Worm (Caenorhabditis elegans): Measurements from ENCODE around the gene B0035.3.

- TF ChIP-seq nhr-111 (GFP tag; optimal IDR thresholded peaks at IDR 0.05) (no peak), skn-1 (tag; optimal IDR thresholded peaks at IDR 0.05) (no peak), unc-62 (GFP tag; optimal IDR thresholded peaks at IDR 0.05 in 1 of 2) (no peak), unc-62 (tag; optimal IDR thresholded peaks at IDR 0.05) (no peak), fos-1 (tag; optimal IDR thresholded peaks at IDR 0.05) (no peak), unc-130 (GFP tag; optimal IDR thresholded peaks at IDR 0.05) (no peak), nhr-77 (tag; optimal IDR thresholded peaks at IDR 0.05) (no peak), mdl-1 (tag; optimal IDR thresholded peaks at IDR 0.05) (no peak), tra-1 (GFP tag; IDR thresholded peaks at IDR 0.05) (no peak)
Observed at ce11 chrIV:11273151-11273550, 41.6 kb downstream of the B0035.3 start, which contains the start of gene gtl-2.
